Fruit fly (Drosophila melanogaster): ENCODE measurements around the gene fig.

fig gene

DNA sequence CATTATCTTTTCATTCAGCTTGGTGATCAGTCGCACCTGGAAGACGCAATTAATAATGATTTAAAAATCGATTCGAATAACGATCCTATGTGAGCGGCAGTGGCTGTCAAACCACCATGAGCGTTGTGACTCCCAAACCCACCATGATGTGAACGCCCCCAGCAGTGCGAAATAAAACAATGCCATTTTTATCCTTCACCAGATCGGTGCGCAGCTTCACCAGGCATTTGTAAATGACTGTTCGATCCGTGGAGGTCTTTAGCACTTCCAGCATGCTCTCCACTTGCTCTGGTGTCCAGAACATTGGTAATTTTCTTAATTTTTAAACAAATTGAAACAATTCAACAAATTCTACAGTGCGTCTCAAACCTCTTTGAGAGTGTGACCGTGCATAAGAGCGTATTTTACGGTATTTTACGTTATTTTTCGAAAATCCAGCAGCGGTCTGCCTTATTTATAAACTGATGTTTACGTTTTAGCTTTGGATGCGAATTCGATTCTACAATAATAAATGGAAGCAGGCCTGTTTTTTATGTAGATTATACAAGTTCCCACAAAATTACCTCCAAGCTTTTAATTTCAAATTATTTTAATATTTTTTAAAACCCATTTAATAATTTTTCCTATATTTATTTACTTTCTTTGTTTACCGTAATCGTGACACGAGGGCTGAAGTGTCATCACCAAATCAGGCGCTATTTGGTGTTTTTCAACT lies 18.9 kb upstream of the fig start, which contains the start of the genes Rnb and Drice (continued):
- no peak for TF ChIP-seq Blimp-1 (GFP tag; optimal IDR thresholded peaks at IDR 0.05)
- TF ChIP-seq spab (GFP tag; optimal IDR thresholded peaks at IDR 0.05): no peak
- TF ChIP-seq CG8319 (GFP tag; optimal IDR thresholded peaks at IDR 0.05): no peak
- TF ChIP-seq Eip93F (GFP tag; optimal IDR thresholded peaks at IDR 0.05): no peak
- TF ChIP-seq CG11902 (GFP tag; optimal IDR thresholded peaks at IDR 0.05): peak; percentile 6
- TF ChIP-seq esn (GFP tag; optimal IDR thresholded peaks at IDR 0.05): peak; percentile 65
- peak; percentile 32 for TF ChIP-seq CG31627 (GFP tag; optimal IDR thresholded peaks at IDR 0.05)
- TF ChIP-seq CG6792 (GFP tag; optimal IDR thresholded peaks at IDR 0.05): no peak
- peak; percentile 37 for TF ChIP-seq topi (GFP tag; optimal IDR thresholded peaks at IDR 0.05)
- no peak for TF ChIP-seq vri (GFP tag; optimal IDR thresholded peaks at IDR 0.05)
- TF ChIP-seq lz (GFP tag; optimal IDR thresholded peaks at IDR 0.05): peak; percentile 48
- TF ChIP-seq CG32006 (GFP tag; optimal IDR thresholded peaks at IDR 0.05): no peak
- TF ChIP-seq OdsH (GFP tag; optimal IDR thresholded peaks at IDR 0.05): no peak
- no peak for TF ChIP-seq CG1621 (tag; optimal IDR thresholded peaks at IDR 0.05)
- TF ChIP-seq Gug (GFP tag; IDR thresholded peaks at IDR 0.05): no peak
- no peak for TF ChIP-seq Met (GFP tag; optimal IDR thresholded peaks at IDR 0.05)
- TF ChIP-seq CG8632 (GFP tag; optimal IDR thresholded peaks at IDR 0.05): no peak
- peak; percentile 88 for TF ChIP-seq Sox14 (GFP tag; optimal IDR thresholded peaks at IDR 0.05)
- TF ChIP-seq fd59A (GFP tag; optimal IDR thresholded peaks at IDR 0.05): no peak
- peak in 1 of 2 experiments; percentile 27 for TF ChIP-seq ss (GFP tag; optimal IDR thresholded peaks at IDR 0.05)
- no peak for TF ChIP-seq CG11762 (GFP tag; optimal IDR thresholded peaks at IDR 0.05; ENCODE audit: insufficient read depth)
- no peak for TF ChIP-seq Hr38 (GFP tag; optimal IDR thresholded peaks at IDR 0.05)
- no peak for TF ChIP-seq dac (GFP tag; optimal IDR thresholded peaks at IDR 0.05)
- no peak for TF ChIP-seq CG6808 (GFP tag; optimal IDR thresholded peaks at IDR 0.05)
- no peak for TF ChIP-seq CG6276 (GFP tag; optimal IDR thresholded peaks at IDR 0.05)
- peak; percentile 70 for TF ChIP-seq svp (GFP tag)

DNA sequence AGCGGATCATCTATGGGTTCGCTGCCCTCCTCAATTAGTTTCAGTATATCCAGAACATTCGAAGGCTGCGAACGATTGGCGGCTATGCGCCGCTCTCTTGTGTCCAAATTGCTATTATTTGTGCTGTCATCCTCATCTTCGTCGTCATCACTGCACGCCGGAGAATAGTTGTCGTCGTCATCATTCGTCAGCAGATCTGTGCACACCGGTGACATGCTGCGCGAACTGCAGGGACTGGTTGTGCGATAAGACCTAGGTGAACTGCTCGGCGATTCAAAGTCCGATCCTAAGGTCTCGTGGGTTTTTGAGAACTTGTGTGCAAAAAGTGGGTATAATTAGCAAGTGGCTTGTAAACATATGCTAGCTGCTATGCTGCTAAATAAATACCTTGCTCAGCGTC lies 16.9 kb upstream of the fig start:
- no peak for TF ChIP-seq Sox15 (GFP tag; optimal IDR thresholded peaks at IDR 0.05)
- TF ChIP-seq CG8319 (GFP tag; optimal IDR thresholded peaks at IDR 0.05): no peak
- TF ChIP-seq Blimp-1 (GFP tag; optimal IDR thresholded peaks at IDR 0.05): no peak
- no peak for TF ChIP-seq CG16779 (tag; optimal IDR thresholded peaks at IDR 0.05)
- TF ChIP-seq Hr39 (GFP tag; optimal IDR thresholded peaks at IDR 0.05): no peak
- no peak for TF ChIP-seq CG7368 (GFP tag; optimal IDR thresholded peaks at IDR 0.05)
- no peak for TF ChIP-seq dsx (GFP tag; optimal IDR thresholded peaks at IDR 0.05; ENCODE audit: poor library complexity, severe bottlenecking)
- no peak for TF ChIP-seq CG15336 (GFP tag; IDR thresholded peaks at IDR 0.05)
- no peak for TF ChIP-seq CG11902 (GFP tag; optimal IDR thresholded peaks at IDR 0.05)
- no peak for TF ChIP-seq Smox (GFP tag; optimal IDR thresholded peaks at IDR 0.05)
- TF ChIP-seq net (GFP tag; optimal IDR thresholded peaks at IDR 0.05): no peak
- no peak for TF ChIP-seq CG1621 (tag; optimal IDR thresholded peaks at IDR 0.05)
- TF ChIP-seq CG6792 (GFP tag; optimal IDR thresholded peaks at IDR 0.05): no peak
- no peak for TF ChIP-seq Hr38 (GFP tag; optimal IDR thresholded peaks at IDR 0.05)
- TF ChIP-seq cyc (GFP tag; optimal IDR thresholded peaks at IDR 0.05): no peak
- TF ChIP-seq Eip75B (GFP tag; optimal IDR thresholded peaks at IDR 0.05): no peak
- TF ChIP-seq CG11294 (GFP tag; IDR thresholded peaks at IDR 0.05): no peak

DNA sequence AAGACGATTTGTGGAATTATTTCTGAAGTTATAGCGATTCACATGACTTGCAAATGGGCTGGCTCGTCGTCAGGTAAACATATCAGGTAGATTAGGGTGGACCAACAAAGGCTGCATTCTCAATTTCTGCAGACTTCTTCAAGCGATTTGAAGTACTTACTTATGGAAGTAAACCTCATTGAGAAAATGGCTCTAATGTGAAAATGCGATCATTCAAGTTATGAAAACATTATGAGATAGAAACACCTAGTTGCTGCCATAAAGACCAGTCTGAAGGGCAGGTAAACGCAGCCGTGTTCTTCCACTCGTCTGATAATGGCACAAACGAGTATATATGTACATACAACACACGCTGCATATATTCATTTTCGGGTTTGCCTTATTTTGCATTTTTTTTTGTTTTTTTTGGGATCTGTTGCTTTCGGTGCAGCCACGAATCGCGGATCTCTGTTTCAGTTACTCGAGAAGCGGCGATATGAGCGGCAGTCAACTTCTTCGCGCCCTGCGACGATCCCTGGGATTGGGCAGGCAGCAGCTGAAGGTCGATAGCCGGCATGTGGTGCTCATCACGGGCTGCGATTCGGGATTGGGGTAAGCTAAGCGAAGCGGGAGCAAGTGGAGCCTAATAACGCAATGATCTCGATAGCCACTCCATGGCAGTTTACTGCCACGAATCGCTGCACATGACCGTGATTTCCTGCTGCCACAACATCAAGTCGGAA lies 14.1 kb upstream of the fig start, which contains the start of gene sro:
Gene sro (plus strand): TSS at position 437 of the 722 bp plus-strand sequence.
- TF ChIP-seq Ets21C (GFP tag; optimal IDR thresholded peaks at IDR 0.05): no peak
- peak; percentile 18 for TF ChIP-seq Hr39 (GFP tag; optimal IDR thresholded peaks at IDR 0.05)
- peak; percentile 24 for TF ChIP-seq Eip78C (GFP tag)
- peak; percentile 6 for TF ChIP-seq CG31627 (GFP tag; optimal IDR thresholded peaks at IDR 0.05)
- peak; percentile 21 for TF ChIP-seq esn (GFP tag; optimal IDR thresholded peaks at IDR 0.05)
- TF ChIP-seq topi (GFP tag; optimal IDR thresholded peaks at IDR 0.05): peak; percentile 35
- TF ChIP-seq svp (GFP tag): peak; percentile 75
- TF ChIP-seq CG11762 (GFP tag; optimal IDR thresholded peaks at IDR 0.05; ENCODE audit: insufficient read depth): no peak
- TF ChIP-seq fd85E (GFP tag; optimal IDR thresholded peaks at IDR 0.05): no peak
- TF ChIP-seq ss (GFP tag; optimal IDR thresholded peaks at IDR 0.05): no peak

Data from whole organism, prepupa.